Fruit fly (Drosophila melanogaster): ENCODE results near the gene CG8064.
A peak's percentile ranks its signal among the peaks of the same experiment; 100 is the strongest.

CG8064 gene

DNA sequence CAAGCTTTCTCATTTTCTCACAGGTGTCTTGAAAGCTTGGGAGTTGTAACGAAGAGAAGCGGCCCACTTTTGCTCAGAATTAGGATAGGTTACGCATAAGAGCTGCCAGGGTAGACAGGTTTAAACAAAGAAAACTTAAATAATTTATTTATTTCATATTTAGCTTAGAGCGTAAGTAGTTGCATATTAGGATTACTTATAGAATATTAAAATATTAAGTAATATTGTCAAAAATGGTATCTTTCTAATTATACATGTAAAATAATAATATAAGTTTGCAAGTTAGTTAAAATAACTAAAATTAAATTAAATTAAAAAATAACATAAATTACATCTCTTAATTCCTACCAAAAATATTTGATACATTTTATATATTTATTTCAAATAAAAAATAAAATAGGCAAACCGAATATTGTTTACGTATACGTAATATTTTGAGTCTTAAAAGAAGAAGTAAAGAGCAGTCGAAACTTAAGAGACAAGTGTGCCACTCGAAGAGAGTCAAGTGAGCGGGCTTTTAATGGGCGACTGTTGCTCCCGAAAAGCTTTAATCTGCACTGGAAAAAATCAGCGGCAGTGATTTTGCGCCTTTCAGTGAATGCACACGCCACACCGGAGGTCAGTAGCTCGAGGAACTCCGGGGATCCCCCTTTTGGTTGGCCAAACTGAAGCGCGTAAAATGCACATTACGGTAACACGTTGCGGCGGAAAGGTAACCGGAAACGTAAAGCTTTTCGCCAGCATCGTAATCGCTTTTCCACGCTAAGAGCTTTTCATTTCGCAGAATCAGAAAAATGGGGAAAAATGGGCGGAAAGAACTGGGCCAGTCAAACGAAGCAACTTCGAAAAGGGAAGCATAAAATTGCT lies 31.6 kb downstream of the CG8064 start (continued):
- TF ChIP-seq Dfd (GFP tag; optimal IDR thresholded peaks at IDR 0.05) (no peak), pzg (GFP tag; optimal IDR thresholded peaks at IDR 0.05) (no peak), CG1832 (GFP tag; optimal IDR thresholded peaks at IDR 0.05) (no peak), CG10431 (GFP tag; optimal IDR thresholded peaks at IDR 0.05) (no peak), Eip74EF (GFP tag; optimal IDR thresholded peaks at IDR 0.05) (no peak), CG7786 (GFP tag; optimal IDR thresholded peaks at IDR 0.05) (no peak), CG17361 (GFP tag; IDR thresholded peaks at IDR 0.05) (peak; percentile 56; the same call in 2 of the 3 replicates), ro (GFP tag; IDR thresholded peaks at IDR 0.05) (no peak), fd102C (GFP tag; optimal IDR thresholded peaks at IDR 0.05) (no peak), abd-A (tag; optimal IDR thresholded peaks at IDR 0.05) (peak; percentile 96), CG10321 (GFP tag; IDR thresholded peaks at IDR 0.05) (no peak), CG34422 (GFP tag; IDR thresholded peaks at IDR 0.05) (0 out of 3 replicates have a peak, but pooled peaks have one; percentile 23), ato (GFP tag; IDR thresholded peaks at IDR 0.05; ENCODE audit: partially characterized antibody) (no peak), dmrt99B (tag; optimal IDR thresholded peaks at IDR 0.05) (peak; percentile 15), slbo (GFP tag; IDR thresholded peaks at IDR 0.05) (peak; percentile 54; the same call in 1 of the 2 replicates), ATbp (GFP tag; optimal IDR thresholded peaks at IDR 0.05) (no peak), vnd (GFP tag; IDR thresholded peaks at IDR 0.05; ENCODE audit: partially characterized antibody) (no peak), otp (GFP tag; IDR thresholded peaks at IDR 0.05) (no peak), vvl (GFP tag; IDR thresholded peaks at IDR 0.05) (peak; percentile 69; the same call in 1 of the 2 replicates), CG17912 (GFP tag; optimal IDR thresholded peaks at IDR 0.05) (no peak), CG17359 (tag; optimal IDR thresholded peaks at IDR 0.05) (no peak), Dbx (GFP tag; IDR thresholded peaks at IDR 0.05) (peak; percentile 43; the same call in 1 of the 3 replicates), pum (GFP tag; optimal IDR thresholded peaks at IDR 0.05) (peak; percentile 6), Spps (tag; optimal IDR thresholded peaks at IDR 0.05) (no peak), CG32532 (GFP tag; IDR thresholded peaks at IDR 0.05) (peak; percentile 71), CG12219 (GFP tag; optimal IDR thresholded peaks at IDR 0.05) (no peak), corto (GFP tag; optimal IDR thresholded peaks at IDR 0.05) (no peak), sisA (GFP tag; IDR thresholded peaks at IDR 0.05) (peak; percentile 48), gem (tag; optimal IDR thresholded peaks at IDR 0.05) (peak; percentile 60), fd3F (GFP tag; optimal IDR thresholded peaks at IDR 0.05) (no peak), Ssrp (tag; optimal IDR thresholded peaks at IDR 0.05) (no peak), CG17568 (GFP tag; optimal IDR thresholded peaks at IDR 0.05) (no peak), CG7357 (GFP tag; IDR thresholded peaks at IDR 0.05) (no peak), CG15011 (GFP tag; optimal IDR thresholded peaks at IDR 0.05) (no peak), Mrtf (GFP tag; IDR thresholded peaks at IDR 0.05) (0 out of 3 replicates have a peak, but pooled peaks have one; percentile 34), lbe (GFP tag; optimal IDR thresholded peaks at IDR 0.05) (no peak), Hmx (GFP tag; optimal IDR thresholded peaks at IDR 0.05) (no peak), gfzf (GFP tag; optimal IDR thresholded peaks at IDR 0.05) (no peak), CG3163 (GFP tag; optimal IDR thresholded peaks at IDR 0.05) (peak; percentile 83), CG4707 (GFP tag; optimal IDR thresholded peaks at IDR 0.05) (no peak), CG33557 (GFP tag; optimal IDR thresholded peaks at IDR 0.05) (no peak), CG10543 (GFP tag; optimal IDR thresholded peaks at IDR 0.05) (no peak), tio (GFP tag; optimal IDR thresholded peaks at IDR 0.05) (no peak), Dip2 (GFP tag; IDR thresholded peaks at IDR 0.05) (no peak), Trl (optimal IDR thresholded peaks at IDR 0.05) (peak; percentile 62 to 66), Trl (GFP tag; optimal IDR thresholded peaks at IDR 0.05) (peak; percentile 2), mam (GFP tag; optimal IDR thresholded peaks at IDR 0.05) (peak; percentile 27), dysf (GFP tag; IDR thresholded peaks at IDR 0.05) (no peak), CTCF (GFP tag; optimal IDR thresholded peaks at IDR 0.05) (peak; percentile 6)

Data from whole organism, embryonic.